Worm (Caenorhabditis elegans) whole organism, L4 larva: ENCODE measurements around the gene gadr-2.

ENCODE experiments used
- R02D3.7 ChIP-seq: fragments of 150-350 bp; sonication (generic microtip); optimal IDR thresholded peaks from 3 replicates; lab custom pipeline; 2014; ENCODE audit warnings: missing biosample characterization, missing genetic modification characterization
- Y48G9A.11 ChIP-seq: fragments of 200-800 bp; sonication (Bioruptor generic); IDR thresholded peaks from 2 replicates; pipeline ENCODE4 v1.3.6; 2022; ENCODE audit warnings: missing genetic modification reagents, missing genetic modification characterization, missing compliant biosample characterization
- daf-12 ChIP-seq: fragments of 150-350 bp; optimal IDR thresholded peaks from 2 replicates; lab custom pipeline; 2014; ENCODE audit warnings: missing biosample characterization, missing genetic modification reagents, missing genetic modification characterization
- lin-13 ChIP-seq: fragments of 150-350 bp; optimal IDR thresholded peaks from 2 replicates; lab custom pipeline; 2014; ENCODE audit warnings: missing biosample characterization, missing genetic modification reagents, missing genetic modification characterization
- madf-5 ChIP-seq, 2 experiments: fragments of 200-800 bp; sonication (Bioruptor generic); IDR thresholded peaks; 2 replicates each; pipeline ENCODE4 v1.3.6; 2022; ENCODE audit warnings: missing compliant biosample characterization in 2 of 2, missing genetic modification characterization in 2 of 2
- nhr-28 ChIP-seq: fragments of 150-350 bp; optimal IDR thresholded peaks from 2 replicates; lab custom pipeline; 2014; ENCODE audit warnings: missing biosample characterization, missing genetic modification characterization
- pha-4 ChIP-seq, 2 experiments: fragments of 150-350 bp in 1 of 2; fragments of 200-800 bp in 1 of 2; sonication (Bioruptor generic) in 1 of 2; IDR thresholded peaks in 1 of 2; optimal IDR thresholded peaks in 1 of 2; 2 replicates each; pipeline versions ENCODE4 v1.3.6 to Lab custom; 2014 to 2022; ENCODE audit warnings: missing genetic modification characterization in 2 of 2, missing genetic modification reagents in 2 of 2, missing biosample characterization in 1 of 2, missing compliant biosample characterization in 1 of 2

- TF ChIP-seq madf-5 (GFP tag; IDR thresholded peaks at IDR 0.05; lab: Robert Waterston, UW): no peak
- TF ChIP-seq lin-13 (GFP tag; lab: Kevin White, UChicago): no peak
- no peak for TF ChIP-seq R02D3.7 (tag; lab: Kevin White, UChicago)
- no peak for TF ChIP-seq Y48G9A.11 (GFP tag; lab: Robert Waterston, UW)
- TF ChIP-seq nhr-28 (tag; lab: Kevin White, UChicago): no peak
- TF ChIP-seq daf-12 (tag; lab: Kevin White, UChicago): no peak
- no peak for TF ChIP-seq pha-4 (GFP tag; IDR thresholded peaks at IDR 0.05; lab: Robert Waterston, UW)
- no peak for TF ChIP-seq pha-4 (tag; optimal IDR thresholded peaks at IDR 0.05; lab: Kevin White, UChicago)
Measured at ce11 chrIV:9512836-9513235, 27.9 kb upstream of the gadr-2 start, which contains the start of gene C33A12.3.
